Worm (Caenorhabditis elegans): ENCODE data around the gene nhr-61.

nhr-61 gene

ce11 chrII:14838596-14839215 lies 20.4 kb upstream of the nhr-61 start (continued):
- TF ChIP-seq egl-43 (GFP tag; IDR thresholded peaks at IDR 0.05) (no peak), ctbp-1 (GFP tag; IDR thresholded peaks at IDR 0.05) (no peak), mep-1 (tag; optimal IDR thresholded peaks at IDR 0.05) (no peak), zfp-3 (GFP tag; conservative IDR thresholded peaks at IDR 0.05) (no peak), ztf-7 (tag; optimal IDR thresholded peaks at IDR 0.05) (no peak), Y105C5A.15 (GFP tag; IDR thresholded peaks at IDR 0.05) (no peak), daf-8 (GFP tag; IDR thresholded peaks at IDR 0.05) (no peak), cey-2 (tag; optimal IDR thresholded peaks at IDR 0.05; ENCODE audit: borderline replicate concordance, insufficient read depth) (peak; percentile 31), Y5F2A.4 (GFP tag; optimal IDR thresholded peaks at IDR 0.05) (no peak), nhr-77 (tag; optimal IDR thresholded peaks at IDR 0.05) (no peak), unc-62 (GFP tag; optimal IDR thresholded peaks at IDR 0.05 in 1 of 2) (peak in 1 of 2 experiments; percentile 11), unc-62 (tag; optimal IDR thresholded peaks at IDR 0.05) (no peak), nhr-28 (tag; optimal IDR thresholded peaks at IDR 0.05) (peak; percentile 87), madf-5 (GFP tag; IDR thresholded peaks at IDR 0.05) (no peak)

- no peak for TF ChIP-seq nhr-102 (tag; optimal IDR thresholded peaks at IDR 0.05)
- TF ChIP-seq nhr-6 (tag; optimal IDR thresholded peaks at IDR 0.05), result no peak
- no peak for TF ChIP-seq php-3 (GFP tag; IDR thresholded peaks at IDR 0.05)
- no peak for TF ChIP-seq lin-38 (GFP tag; IDR thresholded peaks at IDR 0.05)
- no peak for TF ChIP-seq daf-12 (tag; optimal IDR thresholded peaks at IDR 0.05)
- TF ChIP-seq zfp-3 (GFP tag; conservative IDR thresholded peaks at IDR 0.05), result no peak
- TF ChIP-seq hlh-30 (tag; optimal IDR thresholded peaks at IDR 0.05; ENCODE audit: insufficient read depth), result no peak
- TF ChIP-seq nhr-25 (tag; optimal IDR thresholded peaks at IDR 0.05; ENCODE audit: borderline replicate concordance, insufficient read depth), result no peak
- no peak for TF ChIP-seq ZK546.5 (tag; optimal IDR thresholded peaks at IDR 0.05)
- no peak for TF ChIP-seq pha-4 (GFP tag; IDR thresholded peaks at IDR 0.05)
- TF ChIP-seq pha-4 (tag; optimal IDR thresholded peaks at IDR 0.05), result no peak
- TF ChIP-seq skn-1 (tag; optimal IDR thresholded peaks at IDR 0.05), result no peak
- TF ChIP-seq ztf-11 (tag; optimal IDR thresholded peaks at IDR 0.05), result no peak
- no peak for TF ChIP-seq madf-5 (GFP tag; IDR thresholded peaks at IDR 0.05)
- TF ChIP-seq lim-7 (GFP tag; IDR thresholded peaks at IDR 0.05), result no peak
Measured at ce11 chrII:14832055-14832454, 13.7 kb upstream of the nhr-61 start.

- TF ChIP-seq dmd-8 (GFP tag; IDR thresholded peaks at IDR 0.05) (no peak), daf-16 (GFP tag; optimal IDR thresholded peaks at IDR 0.05) (no peak), daf-16 (tag; optimal IDR thresholded peaks at IDR 0.05) (no peak), Y75B8A.6 (GFP tag; IDR thresholded peaks at IDR 0.05) (no peak), mes-2 (tag; optimal IDR thresholded peaks at IDR 0.05; ENCODE audit: poor library complexity, severe bottlenecking) (no peak), mxl-3 (GFP tag; optimal IDR thresholded peaks at IDR 0.05) (peak; percentile 55), unc-39 (tag; optimal IDR thresholded peaks at IDR 0.05) (no peak), egl-43 (GFP tag; IDR thresholded peaks at IDR 0.05) (no peak), pqm-1 (tag; optimal IDR thresholded peaks at IDR 0.05) (no peak), dmd-6 (GFP tag; IDR thresholded peaks at IDR 0.05) (peak; percentile 51), madf-5 (GFP tag; IDR thresholded peaks at IDR 0.05) (no peak), spr-1 (tag; optimal IDR thresholded peaks at IDR 0.05) (no peak), F44E2.7 (GFP tag; IDR thresholded peaks at IDR 0.05) (no peak), T20F7.1 (GFP tag; optimal IDR thresholded peaks at IDR 0.05) (no peak), ceh-20 (GFP tag; IDR thresholded peaks at IDR 0.05) (no peak), hlh-11 (tag; optimal IDR thresholded peaks at IDR 0.05) (peak; percentile 45), ceh-82 (tag; optimal IDR thresholded peaks at IDR 0.05) (no peak), dpl-1 (GFP tag; optimal IDR thresholded peaks at IDR 0.05) (no peak), saeg-2 (GFP tag; IDR thresholded peaks at IDR 0.05) (no peak), unc-62 (GFP tag; optimal IDR thresholded peaks at IDR 0.05 in 1 of 2) (no peak), unc-62 (tag; optimal IDR thresholded peaks at IDR 0.05) (no peak), spr-3 (GFP tag; optimal IDR thresholded peaks at IDR 0.05) (no peak), dmd-9 (GFP tag; IDR thresholded peaks at IDR 0.05) (no peak), nhr-10 (tag; optimal IDR thresholded peaks at IDR 0.05) (peak; percentile 6), mdl-1 (tag; optimal IDR thresholded peaks at IDR 0.05) (peak in 1 of 2 experiments; percentile 36), lin-39 (tag; optimal IDR thresholded peaks at IDR 0.05) (no peak), daf-12 (tag; optimal IDR thresholded peaks at IDR 0.05) (no peak)
Measured at ce11 chrII:14825413-14825812, 7.1 kb upstream of the nhr-61 start.

Data from whole organism, L4 larva.